Fruit fly (Drosophila melanogaster): ENCODE results near the gene CG34266.

CG34266 gene

dm6 chr3L:4692177-4693134 is 14.8 kb downstream of the CG34266 start, which contains the start of gene RhoGEF64C:
Gene RhoGEF64C, plus strand, starts transcription at chr3L:4692783.
- TF ChIP-seq CG32121 (GFP tag; IDR thresholded peaks at IDR 0.05) (no peak), rn (GFP tag; IDR thresholded peaks at IDR 0.05) (no peak), gl (tag; optimal IDR thresholded peaks at IDR 0.05) (no peak), CG4496 (GFP tag; IDR thresholded peaks at IDR 0.05) (0 out of 3 replicates have a peak, but pooled peaks have one; percentile 25), CG34367 (tag; optimal IDR thresholded peaks at IDR 0.05) (no peak), CG12605 (GFP tag; IDR thresholded peaks at IDR 0.05) (no peak), CG13204 (GFP tag; optimal IDR thresholded peaks at IDR 0.05) (no peak), CG8301 (tag; optimal IDR thresholded peaks at IDR 0.05) (no peak), fd96Ca (GFP tag; IDR thresholded peaks at IDR 0.05) (no peak), CG14655 (GFP tag; optimal IDR thresholded peaks at IDR 0.05) (no peak), CG17806 (tag; optimal IDR thresholded peaks at IDR 0.05) (no peak), Pif1A (GFP tag; optimal IDR thresholded peaks at IDR 0.05) (no peak), CG9948 (tag; optimal IDR thresholded peaks at IDR 0.05) (no peak), Snoo (tag; optimal IDR thresholded peaks at IDR 0.05) (no peak), D1 (tag; optimal IDR thresholded peaks at IDR 0.05) (no peak), CG15710 (tag; optimal IDR thresholded peaks at IDR 0.05) (no peak), CG8159 (tag; optimal IDR thresholded peaks at IDR 0.05) (no peak), Pif1B (GFP tag; optimal IDR thresholded peaks at IDR 0.05) (no peak), CG10348 (GFP tag; IDR thresholded peaks at IDR 0.05) (no peak), EcR (GFP tag; optimal IDR thresholded peaks at IDR 0.05) (peak; percentile 42), Ets98B (GFP tag; IDR thresholded peaks at IDR 0.05) (peak; percentile 9; the same call in 1 of the 2 replicates)

- TF ChIP-seq EcR (GFP tag; optimal IDR thresholded peaks at IDR 0.05) (no peak), D1 (tag; optimal IDR thresholded peaks at IDR 0.05) (no peak), gl (tag; optimal IDR thresholded peaks at IDR 0.05) (no peak), CG8301 (tag; optimal IDR thresholded peaks at IDR 0.05) (no peak), CG10348 (GFP tag; IDR thresholded peaks at IDR 0.05) (no peak), Pif1A (GFP tag; optimal IDR thresholded peaks at IDR 0.05) (no peak), CG9948 (tag; optimal IDR thresholded peaks at IDR 0.05) (no peak), fd96Ca (GFP tag; IDR thresholded peaks at IDR 0.05) (no peak)
Observed at dm6 chr3L:4694823-4695222, 17.2 kb downstream of the CG34266 start, which contains the start of gene CG15876. Gene CG15876, minus strand, starts transcription at chr3L:4694845.

- no peak for TF ChIP-seq CG14655 (GFP tag; optimal IDR thresholded peaks at IDR 0.05)
- TF ChIP-seq CG15710 (tag; optimal IDR thresholded peaks at IDR 0.05), result no peak
- TF ChIP-seq gl (tag; optimal IDR thresholded peaks at IDR 0.05), result no peak
- no peak for TF ChIP-seq CG10348 (GFP tag; IDR thresholded peaks at IDR 0.05)
Observed at dm6 chr3L:4696380-4696779, 18.7 kb downstream of the CG34266 start.

dm6 chr3L:4697301-4697700 is 19.7 kb downstream of the CG34266 start, which contains the start of gene CG13713:
Gene CG13713, plus strand, starts transcription at chr3L:4697601.
- TF ChIP-seq D1 (tag; optimal IDR thresholded peaks at IDR 0.05) (no peak), CG8159 (tag; optimal IDR thresholded peaks at IDR 0.05) (no peak), Ets98B (GFP tag; IDR thresholded peaks at IDR 0.05) (no peak), CG13204 (GFP tag; optimal IDR thresholded peaks at IDR 0.05) (no peak), Pif1B (GFP tag; optimal IDR thresholded peaks at IDR 0.05) (no peak), CG8301 (tag; optimal IDR thresholded peaks at IDR 0.05) (no peak), fd96Ca (GFP tag; IDR thresholded peaks at IDR 0.05) (no peak), EcR (GFP tag; optimal IDR thresholded peaks at IDR 0.05) (no peak), CG34367 (tag; optimal IDR thresholded peaks at IDR 0.05) (no peak), rn (GFP tag; IDR thresholded peaks at IDR 0.05) (no peak), Snoo (tag; optimal IDR thresholded peaks at IDR 0.05) (no peak), CG32121 (GFP tag; IDR thresholded peaks at IDR 0.05) (no peak), CG14655 (GFP tag; optimal IDR thresholded peaks at IDR 0.05) (no peak), CG17806 (tag; optimal IDR thresholded peaks at IDR 0.05) (no peak), Pif1A (GFP tag; optimal IDR thresholded peaks at IDR 0.05) (no peak), CG9948 (tag; optimal IDR thresholded peaks at IDR 0.05) (no peak), CG4496 (GFP tag; IDR thresholded peaks at IDR 0.05) (no peak), CG12605 (GFP tag; IDR thresholded peaks at IDR 0.05) (no peak)

dm6 chr3L:4698032-4698431 is 20.4 kb downstream of the CG34266 start:
- TF ChIP-seq CG17806 (tag; optimal IDR thresholded peaks at IDR 0.05) (peak; percentile 67), CG10348 (GFP tag; IDR thresholded peaks at IDR 0.05) (no peak), CG12605 (GFP tag; IDR thresholded peaks at IDR 0.05) (peak; percentile 73), Ets98B (GFP tag; IDR thresholded peaks at IDR 0.05) (peak; percentile 91), CG14655 (GFP tag; optimal IDR thresholded peaks at IDR 0.05) (peak; percentile 78), EcR (GFP tag; optimal IDR thresholded peaks at IDR 0.05) (no peak), CG15710 (tag; optimal IDR thresholded peaks at IDR 0.05) (peak; percentile 73), gl (tag; optimal IDR thresholded peaks at IDR 0.05) (peak; percentile 47), CG4496 (GFP tag; IDR thresholded peaks at IDR 0.05) (peak; percentile 91), Pif1B (GFP tag; optimal IDR thresholded peaks at IDR 0.05) (peak; percentile 80), D1 (tag; optimal IDR thresholded peaks at IDR 0.05) (no peak), fd96Ca (GFP tag; IDR thresholded peaks at IDR 0.05) (peak; percentile 85), CG34367 (tag; optimal IDR thresholded peaks at IDR 0.05) (peak; percentile 72), CG32121 (GFP tag; IDR thresholded peaks at IDR 0.05) (peak; percentile 84), Pif1A (GFP tag; optimal IDR thresholded peaks at IDR 0.05) (peak; percentile 78), CG9948 (tag; optimal IDR thresholded peaks at IDR 0.05) (peak; percentile 69), CG8301 (tag; optimal IDR thresholded peaks at IDR 0.05) (peak; percentile 85), CG13204 (GFP tag; optimal IDR thresholded peaks at IDR 0.05) (peak; percentile 13), rn (GFP tag; IDR thresholded peaks at IDR 0.05) (peak; percentile 63), CG8159 (tag; optimal IDR thresholded peaks at IDR 0.05) (peak; percentile 82), Snoo (tag; optimal IDR thresholded peaks at IDR 0.05) (peak; percentile 75)
